Worm (Caenorhabditis elegans): ENCODE results near the gene R02E12.12.
A peak's percentile ranks its signal among the peaks of the same experiment; 100 is the strongest.

R02E12.12 gene

DNA sequence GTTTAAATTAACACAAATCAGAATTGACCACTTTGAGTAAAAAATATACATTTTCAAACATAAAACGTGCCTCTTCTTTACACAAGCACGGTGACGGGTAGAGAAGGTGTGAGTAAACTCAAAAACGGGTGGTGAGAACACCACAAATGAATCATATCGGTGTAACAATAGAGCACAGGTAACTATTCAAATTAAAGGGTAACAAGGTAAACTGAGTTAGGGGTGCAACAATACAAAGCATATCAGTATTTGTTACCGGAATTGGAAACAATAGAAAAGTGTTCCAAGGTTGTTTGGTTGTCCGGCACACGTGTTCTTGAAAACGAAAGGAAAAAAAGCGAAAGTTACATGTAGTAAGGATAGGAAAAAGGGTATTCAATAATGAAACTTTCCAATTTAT lies 20.9 kb upstream of the R02E12.12 start:
- no peak for TF ChIP-seq lin-13 (GFP tag; optimal IDR thresholded peaks at IDR 0.05)
- TF ChIP-seq blmp-1 (tag; optimal IDR thresholded peaks at IDR 0.05) = peak; percentile 14

ce11 chrX:3988575-3988974 lies 14.7 kb upstream of the R02E12.12 start:
- TF ChIP-seq ceh-88 (GFP tag; IDR thresholded peaks at IDR 0.05) = no peak
- no peak for TF ChIP-seq lsy-2 (tag; optimal IDR thresholded peaks at IDR 0.05)
- no peak for TF ChIP-seq nhr-76 (tag; optimal IDR thresholded peaks at IDR 0.05)
- no peak for TF ChIP-seq pag-3 (tag; optimal IDR thresholded peaks at IDR 0.05; ENCODE audit: borderline replicate concordance, insufficient read depth)
- TF ChIP-seq sptf-1 (tag; optimal IDR thresholded peaks at IDR 0.05) = no peak
- TF ChIP-seq rnt-1 (tag; optimal IDR thresholded peaks at IDR 0.05) = no peak
- TF ChIP-seq tlp-1 (tag; optimal IDR thresholded peaks at IDR 0.05) = no peak
- TF ChIP-seq C34B4.2 (tag; optimal IDR thresholded peaks at IDR 0.05) = no peak
- TF ChIP-seq nhr-237 (tag; optimal IDR thresholded peaks at IDR 0.05) = no peak
- no peak for TF ChIP-seq egl-13 (tag; optimal IDR thresholded peaks at IDR 0.05)
- no peak for TF ChIP-seq lin-13 (GFP tag; optimal IDR thresholded peaks at IDR 0.05)
- no peak for TF ChIP-seq skn-1 (tag; optimal IDR thresholded peaks at IDR 0.05)
- TF ChIP-seq ama-1 (optimal IDR thresholded peaks at IDR 0.05) = no peak
- no peak for TF ChIP-seq dsc-1 (tag; optimal IDR thresholded peaks at IDR 0.05)

DNA sequence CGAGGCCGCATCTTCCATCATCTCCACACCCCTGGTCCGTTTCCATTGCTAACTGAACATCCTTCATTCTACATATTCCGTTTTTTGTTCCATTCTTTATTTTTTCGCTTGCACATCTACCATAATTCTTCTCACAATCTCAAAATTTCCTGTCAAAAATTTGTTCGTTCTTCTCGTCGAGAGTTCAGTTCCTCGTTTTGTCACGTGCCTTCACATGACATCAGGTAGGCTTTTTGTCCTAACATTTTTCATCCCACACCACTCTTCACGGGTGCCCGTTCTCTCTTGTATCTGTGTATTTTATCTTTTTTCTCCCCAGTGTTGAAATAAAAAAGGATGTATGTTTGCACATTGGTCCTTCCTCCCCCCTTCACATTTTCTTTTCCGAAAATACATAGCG lies 12.8 kb upstream of the R02E12.12 start:
- no peak for TF ChIP-seq unc-98 (GFP tag; IDR thresholded peaks at IDR 0.05)
- no peak for TF ChIP-seq pag-3 (tag; optimal IDR thresholded peaks at IDR 0.05; ENCODE audit: borderline replicate concordance, insufficient read depth)
- TF ChIP-seq skn-1 (tag; optimal IDR thresholded peaks at IDR 0.05) = peak; percentile 16
- TF ChIP-seq snu-23 (GFP tag; optimal IDR thresholded peaks at IDR 0.05) = no peak
- TF ChIP-seq nhr-71 (tag; optimal IDR thresholded peaks at IDR 0.05) = peak; percentile 1
- no peak for TF ChIP-seq lin-15B (tag; optimal IDR thresholded peaks at IDR 0.05)
- TF ChIP-seq lsy-2 (tag; optimal IDR thresholded peaks at IDR 0.05) = no peak
- TF ChIP-seq nhr-77 (tag; optimal IDR thresholded peaks at IDR 0.05) = peak; percentile 8
- TF ChIP-seq jun-1 (tag; optimal IDR thresholded peaks at IDR 0.05) = no peak
- no peak for TF ChIP-seq unc-86 (tag; optimal IDR thresholded peaks at IDR 0.05)
- no peak for TF ChIP-seq ama-1 (optimal IDR thresholded peaks at IDR 0.05)
- TF ChIP-seq xbp-1 (tag; optimal IDR thresholded peaks at IDR 0.05) = no peak
- peak; percentile 25 for TF ChIP-seq tbx-2 (tag; optimal IDR thresholded peaks at IDR 0.05)
- no peak for TF ChIP-seq nhr-90 (tag; optimal IDR thresholded peaks at IDR 0.05; ENCODE audit: poor library complexity)
- TF ChIP-seq nhr-20 (tag; optimal IDR thresholded peaks at IDR 0.05) = peak; percentile 11
- peak in 1 of 2 experiments; percentile 3 for TF ChIP-seq mdl-1 (tag; optimal IDR thresholded peaks at IDR 0.05)
- TF ChIP-seq lin-14 (GFP tag; optimal IDR thresholded peaks at IDR 0.05) = peak; percentile 44

- no peak for TF ChIP-seq irx-1 (tag; optimal IDR thresholded peaks at IDR 0.05)
- TF ChIP-seq snu-23 (GFP tag; optimal IDR thresholded peaks at IDR 0.05) = no peak
- no peak for TF ChIP-seq efl-3 (GFP tag; optimal IDR thresholded peaks at IDR 0.05)
- no peak for TF ChIP-seq nhr-90 (tag; optimal IDR thresholded peaks at IDR 0.05; ENCODE audit: poor library complexity)
- TF ChIP-seq efl-1 (optimal IDR thresholded peaks at IDR 0.05) = no peak
- peak in 1 of 2 experiments; percentile 34 for TF ChIP-seq efl-1 (GFP tag; optimal IDR thresholded peaks at IDR 0.05 in 1 of 2)
- TF ChIP-seq sup-37 (GFP tag; optimal IDR thresholded peaks at IDR 0.05) = no peak
- no peak for TF ChIP-seq rnt-1 (tag; optimal IDR thresholded peaks at IDR 0.05)
Measured at ce11 chrX:3990941-3991340, 12.4 kb upstream of the R02E12.12 start.

DNA sequence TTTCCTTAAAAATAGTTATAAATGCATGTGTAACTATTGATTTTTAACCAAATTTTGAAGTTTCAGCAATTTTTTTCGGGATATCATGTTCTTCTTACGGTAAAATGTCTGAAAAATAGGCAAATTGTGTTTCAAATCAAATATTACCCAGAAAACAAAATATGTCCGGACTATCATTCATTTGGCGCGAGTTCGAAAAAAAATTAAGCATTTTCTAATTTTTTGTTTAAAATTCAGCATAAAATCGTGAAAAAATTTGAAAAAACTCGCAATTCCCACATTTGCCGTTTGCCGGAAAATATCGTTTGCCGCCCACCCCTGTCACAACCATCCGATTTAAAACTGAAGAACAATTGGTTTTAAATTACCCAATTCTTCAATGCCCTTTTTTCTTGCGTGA lies 11.7 kb upstream of the R02E12.12 start:
- no peak for TF ChIP-seq rnt-1 (tag; optimal IDR thresholded peaks at IDR 0.05)
- TF ChIP-seq aha-1 (tag; optimal IDR thresholded peaks at IDR 0.05) = no peak

DNA sequence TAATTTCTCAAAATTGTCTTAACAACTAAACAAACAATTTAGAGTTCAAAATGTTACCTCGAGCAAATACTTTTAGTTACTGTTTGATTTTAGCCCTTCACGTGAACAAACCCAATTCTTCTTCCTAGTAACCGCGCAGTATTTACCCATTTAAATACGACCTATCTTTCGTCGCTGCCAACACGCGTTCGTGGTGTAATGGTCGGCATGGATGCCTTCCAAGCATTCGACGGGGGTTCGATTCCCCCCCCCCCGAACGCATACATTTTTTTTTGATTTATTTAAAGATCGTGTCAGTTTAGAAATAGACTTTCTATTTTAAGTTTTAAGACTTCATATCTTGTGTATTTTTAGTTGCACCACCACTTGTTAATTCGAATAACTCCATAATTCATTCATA lies 8.9 kb upstream of the R02E12.12 start:
- TF ChIP-seq nhr-237 (tag; optimal IDR thresholded peaks at IDR 0.05) (no peak), nhr-47 (tag; optimal IDR thresholded peaks at IDR 0.05) (no peak), C16A3.4 (tag; optimal IDR thresholded peaks at IDR 0.05) (peak; percentile 26), vab-15 (tag; optimal IDR thresholded peaks at IDR 0.05) (no peak), skn-1 (tag; optimal IDR thresholded peaks at IDR 0.05) (peak; percentile 3), lin-35 (GFP tag; optimal IDR thresholded peaks at IDR 0.05) (peak in 1 of 2 experiments; percentile 6), nhr-85 (tag) (no peak), aly-2 (tag; optimal IDR thresholded peaks at IDR 0.05) (no peak), fkh-8 (tag; optimal IDR thresholded peaks at IDR 0.05) (no peak), grh-1 (GFP tag; IDR thresholded peaks at IDR 0.05) (no peak), lin-14 (GFP tag; optimal IDR thresholded peaks at IDR 0.05) (no peak), lin-15B (tag; optimal IDR thresholded peaks at IDR 0.05) (no peak), elt-2 (tag; optimal IDR thresholded peaks at IDR 0.05) (peak; percentile 4), mef-2 (tag; optimal IDR thresholded peaks at IDR 0.05) (no peak), ceh-90 (tag; optimal IDR thresholded peaks at IDR 0.05) (no peak), ceh-88 (GFP tag; IDR thresholded peaks at IDR 0.05) (0 out of 2 replicates have a peak, but pooled peaks have one; percentile 8), efl-3 (GFP tag; optimal IDR thresholded peaks at IDR 0.05) (no peak)
